Worm (Caenorhabditis elegans): ENCODE results near the gene R09H10.2.

Gene R09H10.2

ce11 chrIV:10602644-10603043, at the start of gene R09H10.2:
Gene R09H10.2, plus strand, starts transcription at chrIV:10602944.
- no peak for TF ChIP-seq unc-62 (GFP tag; optimal IDR thresholded peaks at IDR 0.05)

ce11 chrIV:10554947-10555346, 47.8 kb upstream of the R09H10.2 start, which contains the start of gene zim-2:
Gene zim-2, plus strand, starts transcription at chrIV:10555247.
- TF ChIP-seq unc-62 (GFP tag; optimal IDR thresholded peaks at IDR 0.05) = no peak

ce11 chrIV:10558415-10558814, 44.3 kb upstream of the R09H10.2 start, which contains the start of gene zim-3:
Gene zim-3, plus strand, starts transcription at chrIV:10558715.
- no peak for TF ChIP-seq unc-62 (GFP tag; optimal IDR thresholded peaks at IDR 0.05)

- TF ChIP-seq unc-62 (GFP tag; optimal IDR thresholded peaks at IDR 0.05) = no peak
Measured at ce11 chrIV:10561605-10562004, 41.1 kb upstream of the R09H10.2 start, which contains the start of gene him-8. Gene him-8, plus strand, starts transcription at chrIV:10561905.

ce11 chrIV:10564613-10565012, 38.1 kb upstream of the R09H10.2 start:
- no peak for TF ChIP-seq unc-62 (GFP tag; optimal IDR thresholded peaks at IDR 0.05)

- TF ChIP-seq unc-62 (GFP tag; optimal IDR thresholded peaks at IDR 0.05) = no peak
Measured at ce11 chrIV:10565282-10565681, 37.5 kb upstream of the R09H10.2 start.

- TF ChIP-seq unc-62 (GFP tag; optimal IDR thresholded peaks at IDR 0.05) = no peak
Measured at ce11 chrIV:10567822-10568221, 34.9 kb upstream of the R09H10.2 start.

- no peak for TF ChIP-seq unc-62 (GFP tag; optimal IDR thresholded peaks at IDR 0.05)
Measured at ce11 chrIV:10570065-10570464, 32.7 kb upstream of the R09H10.2 start.

ce11 chrIV:10571020-10571419, 31.7 kb upstream of the R09H10.2 start:
- no peak for TF ChIP-seq unc-62 (GFP tag; optimal IDR thresholded peaks at IDR 0.05)

ce11 chrIV:10573471-10573870, 29.3 kb upstream of the R09H10.2 start:
- TF ChIP-seq unc-62 (GFP tag; optimal IDR thresholded peaks at IDR 0.05) = no peak

- no peak for TF ChIP-seq unc-62 (GFP tag; optimal IDR thresholded peaks at IDR 0.05)
Measured at ce11 chrIV:10574471-10574870, 28.3 kb upstream of the R09H10.2 start.

- no peak for TF ChIP-seq unc-62 (GFP tag; optimal IDR thresholded peaks at IDR 0.05)
Measured at ce11 chrIV:10576050-10576449, 26.7 kb upstream of the R09H10.2 start, which contains the start of gene efn-2. Gene efn-2, plus strand, starts transcription at chrIV:10576350.

- no peak for TF ChIP-seq unc-62 (GFP tag; optimal IDR thresholded peaks at IDR 0.05)
Measured at ce11 chrIV:10576624-10577023, 26.1 kb upstream of the R09H10.2 start.

ce11 chrIV:10577600-10577999, 25.1 kb upstream of the R09H10.2 start:
- TF ChIP-seq unc-62 (GFP tag; optimal IDR thresholded peaks at IDR 0.05) = no peak

- no peak for TF ChIP-seq unc-62 (GFP tag; optimal IDR thresholded peaks at IDR 0.05)
Measured at ce11 chrIV:10578367-10578766, 24.4 kb upstream of the R09H10.2 start, which contains the start of gene lgc-43. Gene lgc-43, plus strand, starts transcription at chrIV:10578667.

ce11 chrIV:10584237-10584636, 18.5 kb upstream of the R09H10.2 start, which contains the start of gene oac-8:
Gene oac-8, plus strand, starts transcription at chrIV:10584537.
- TF ChIP-seq unc-62 (GFP tag; optimal IDR thresholded peaks at IDR 0.05) = no peak

ce11 chrIV:10589072-10589471, 13.7 kb upstream of the R09H10.2 start, which contains the start of gene C43F9.4:
Gene C43F9.4, minus strand, starts transcription at chrIV:10589172.
- TF ChIP-seq unc-62 (GFP tag; optimal IDR thresholded peaks at IDR 0.05) = no peak

- TF ChIP-seq unc-62 (GFP tag; optimal IDR thresholded peaks at IDR 0.05) = no peak
Measured at ce11 chrIV:10590649-10591048, 12.1 kb upstream of the R09H10.2 start, which contains the start of the genes C43F9.5 and nkb-2. Gene C43F9.5, minus strand, starts transcription at chrIV:10590749. Gene nkb-2, plus strand, starts transcription at chrIV:10590925.
